Fruit fly (Drosophila melanogaster) whole organism, embryonic: ENCODE data around the gene CG31752.

Source experiments
- Awh ChIP-seq: fragments of 200-800 bp; sonication (Bioruptor generic); IDR thresholded peaks from 2 replicates; pipeline ENCODE4, ENCODE4 v1.3.6; 2022; ENCODE audit warnings: missing biosample characterization, missing genetic modification characterization
- CG2889 ChIP-seq: fragments of 200-800 bp; sonication (Bioruptor generic); IDR thresholded peaks from 3 replicates; pipeline ENCODE4 v1.3.6; 2022; ENCODE audit warnings: missing biosample characterization, missing genetic modification characterization
- Ravus ChIP-seq: fragments of 200-800 bp; sonication (Bioruptor generic); IDR thresholded peaks from 2 replicates; pipeline ENCODE4 v1.3.6; 2022; ENCODE audit warnings: missing biosample characterization, missing genetic modification characterization
- h ChIP-seq: fragments of >200 bp; optimal IDR thresholded peaks from 2 replicates; lab custom pipeline; 2017
- sima ChIP-seq: fragments of 200-800 bp; sonication (Bioruptor generic); optimal IDR thresholded peaks from 2 replicates; lab custom pipeline; 2016; ENCODE audit warnings: missing biosample characterization, missing genetic modification characterization

DNA sequence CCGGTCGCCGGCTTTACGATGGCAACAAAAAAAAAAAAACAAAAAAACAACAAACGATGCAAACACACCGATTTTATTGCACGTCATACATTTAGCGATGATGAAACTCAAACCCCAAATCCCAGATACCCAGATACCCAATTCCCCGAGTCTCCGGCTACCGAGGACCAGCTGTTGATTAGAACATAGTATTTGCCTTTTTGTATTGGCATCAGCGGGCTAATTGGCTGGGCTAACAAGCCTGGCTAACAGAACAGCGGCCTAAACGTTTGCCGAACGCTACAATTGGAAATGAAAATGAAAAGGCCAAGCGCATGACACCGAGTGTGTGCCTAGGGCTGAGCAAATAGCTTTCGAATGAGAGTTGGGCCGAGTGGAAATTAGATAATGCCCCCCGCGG lies 23.9 kb upstream of the CG31752 start:
- TF ChIP-seq Ravus (GFP tag; lab: Robert Waterston, UW) (no peak), CG2889 (GFP tag; lab: Robert Waterston, UW) (no peak), h (lab: Kevin White, UChicago) (no peak), Awh (no peak), sima (GFP tag; lab: Kevin White, UChicago) (no peak)
